Fruit fly (Drosophila melanogaster) whole organism, embryonic: ENCODE results near the gene osp.

ENCODE experiments used
- Antp ChIP-seq: fragments of 200-800 bp; sonication (Bioruptor generic); optimal IDR thresholded peaks from 3 replicates; lab custom pipeline; 2016; ENCODE audit warnings: missing biosample characterization, missing genetic modification characterization
- Awh ChIP-seq: fragments of 200-800 bp; sonication (Bioruptor generic); IDR thresholded peaks from 2 replicates; pipeline ENCODE4, ENCODE4 v1.3.6; 2022; ENCODE audit warnings: missing biosample characterization, missing genetic modification characterization
- CG11093 ChIP-seq: fragments of 200-800 bp; sonication (Bioruptor generic); IDR thresholded peaks from 3 replicates; pipeline ENCODE4 v1.3.6; 2022; ENCODE audit warnings: missing biosample characterization, missing genetic modification characterization
- CG13775 ChIP-seq: fragments of 200-800 bp; sonication (Bioruptor generic); optimal IDR thresholded peaks from 3 replicates; lab custom pipeline; 2017; ENCODE audit warnings: missing biosample characterization, mild to moderate bottlenecking, missing genetic modification characterization
- CG16813 ChIP-seq: fragments of 200-800 bp; sonication (Bioruptor generic); IDR thresholded peaks from 3 replicates; pipeline ENCODE4 v1.3.6; 2022; ENCODE audit warnings: missing biosample characterization, missing genetic modification characterization; ENCODE audit not compliant: partially characterized antibody
- CG17328 ChIP-seq: fragments of 200-800 bp; sonication (Bioruptor generic); IDR thresholded peaks from 2 replicates; pipeline ENCODE4 v1.3.6; 2022; ENCODE audit warnings: missing biosample characterization, missing genetic modification characterization
- CG2712 ChIP-seq: fragments of 200-800 bp; optimal IDR thresholded peaks from 3 replicates; lab custom pipeline; 2019; ENCODE audit warnings: missing biosample characterization, mild to moderate bottlenecking, missing genetic modification characterization, moderate library complexity
- CG34224 ChIP-seq: fragments of 200-800 bp; sonication (Bioruptor generic); IDR thresholded peaks from 3 replicates; pipeline ENCODE4 v1.3.6; 2022; ENCODE audit warnings: missing biosample characterization, missing genetic modification characterization; ENCODE audit not compliant: partially characterized antibody
- CG4707 ChIP-seq: fragments of 200-800 bp; sonication (Bioruptor generic); optimal IDR thresholded peaks from 2 replicates; lab custom pipeline; 2018; ENCODE audit warnings: missing biosample characterization, mild to moderate bottlenecking, missing genetic modification characterization, moderate library complexity
- CG7372 ChIP-seq: fragments of 200-800 bp; sonication (Bioruptor generic); IDR thresholded peaks from 2 replicates; pipeline ENCODE4 v1.3.6; 2022; ENCODE audit warnings: missing biosample characterization, missing genetic modification characterization
- CG8290 ChIP-seq, 3 experiments: fragments of 200-800 bp; sonication (Bioruptor generic); optimal IDR thresholded peaks; 2 replicates each; lab custom pipeline; 2016 to 2019; ENCODE audit warnings: missing biosample characterization in 3 of 3, missing genetic modification characterization in 3 of 3, mild to moderate bottlenecking in 2 of 3, moderate library complexity in 1 of 3
- CG8944 ChIP-seq: fragments of 200-800 bp; sonication (Bioruptor generic); optimal IDR thresholded peaks from 3 replicates; lab custom pipeline; 2016; ENCODE audit warnings: missing biosample characterization, missing genetic modification characterization
- Dref ChIP-seq: fragments of 200-800 bp; sonication (Bioruptor generic); IDR thresholded peaks from 2 replicates; pipeline ENCODE4 v1.3.6; 2022; ENCODE audit warnings: missing biosample characterization, missing genetic modification characterization
- H15 ChIP-seq: fragments of 200-800 bp; sonication (Bioruptor generic); IDR thresholded peaks from 3 replicates; pipeline ENCODE4 v1.3.6; 2022; ENCODE audit warnings: missing biosample characterization, missing genetic modification characterization
- HHEX ChIP-seq: fragments of 200-800 bp; sonication (Bioruptor generic); optimal IDR thresholded peaks from 3 replicates; lab custom pipeline; 2017; ENCODE audit warnings: missing biosample characterization, mild to moderate bottlenecking, missing genetic modification characterization, missing genetic modification reagents
- HmgZ ChIP-seq: fragments of 200-800 bp; sonication (Bioruptor generic); optimal IDR thresholded peaks from 2 replicates; lab custom pipeline; 2018; ENCODE audit warnings: missing biosample characterization, mild to moderate bottlenecking, missing genetic modification characterization
- Lhr ChIP-seq: fragments of 200-800 bp; sonication (Bioruptor generic); optimal IDR thresholded peaks from 3 replicates; lab custom pipeline; 2017; ENCODE audit warnings: mild to moderate bottlenecking, missing biosample characterization, missing genetic modification reagents, missing genetic modification characterization
- MTF-1 ChIP-seq: fragments of 200-800 bp; sonication (Bioruptor generic); optimal IDR thresholded peaks from 2 replicates; lab custom pipeline; 2018; ENCODE audit warnings: missing biosample characterization, mild to moderate bottlenecking, missing genetic modification characterization, borderline replicate concordance
- Med ChIP-seq: fragments of 200-800 bp; sonication (Bioruptor generic); peaks from one replicate; lab custom pipeline; 2016; ENCODE audit warnings: missing biosample characterization, missing genetic modification characterization, mild to moderate bottlenecking, inconsistent platforms, moderate library complexity
- Meics ChIP-seq: fragments of 200-800 bp; sonication (Bioruptor generic); optimal IDR thresholded peaks from 2 replicates; lab custom pipeline; 2017; ENCODE audit warnings: missing biosample characterization, mild to moderate bottlenecking, missing genetic modification characterization
- Usf ChIP-seq: fragments of 200-800 bp; sonication (Bioruptor generic); optimal IDR thresholded peaks from 2 replicates; lab custom pipeline; 2017; ENCODE audit warnings: missing genotype, missing biosample characterization, missing genetic modification characterization
- abd-A ChIP-seq: fragments of 200-800 bp; sonication (Bioruptor generic); optimal IDR thresholded peaks from 3 replicates; lab custom pipeline; 2019; ENCODE audit warnings: missing biosample characterization, mild to moderate bottlenecking, missing genetic modification characterization, moderate library complexity
- ac ChIP-seq: fragments of 200-800 bp; sonication (Bioruptor generic); optimal IDR thresholded peaks from 3 replicates; lab custom pipeline; 2017; ENCODE audit warnings: missing biosample characterization, mild to moderate bottlenecking, missing genetic modification characterization
- amos ChIP-seq: fragments of 200-800 bp; sonication (Bioruptor generic); IDR thresholded peaks from 2 replicates; pipeline ENCODE4 v1.3.6; 2022; ENCODE audit warnings: missing biosample characterization, missing genetic modification characterization; ENCODE audit not compliant: partially characterized antibody
- cas ChIP-seq: fragments of 200-800 bp; sonication (Bioruptor generic); IDR thresholded peaks from 2 replicates; pipeline ENCODE4 v1.3.6; 2022; ENCODE audit warnings: missing biosample characterization, missing genetic modification characterization
- caup ChIP-seq: fragments of 200-800 bp; sonication (Bioruptor generic); optimal IDR thresholded peaks from 3 replicates; lab custom pipeline; 2017; ENCODE audit warnings: missing biosample characterization, mild to moderate bottlenecking, missing genetic modification characterization, moderate library complexity; ENCODE audit not compliant: severe bottlenecking
- chn ChIP-seq: fragments of 200-800 bp; sonication (Bioruptor generic); optimal IDR thresholded peaks from 2 replicates; lab custom pipeline; 2016; ENCODE audit warnings: missing biosample characterization, missing genetic modification characterization
- crol ChIP-seq: fragments of 200-800 bp; sonication (Bioruptor generic); IDR thresholded peaks from 2 replicates; pipeline ENCODE4 v1.3.6; 2022; ENCODE audit warnings: missing biosample characterization, missing genetic modification characterization
- en ChIP-seq: fragments of 200-800 bp; sonication (Bioruptor generic); optimal IDR thresholded peaks from 2 replicates; lab custom pipeline; 2016; ENCODE audit warnings: missing biosample characterization, missing genetic modification characterization
- exex ChIP-seq: fragments of 200-800 bp; sonication (Bioruptor generic); optimal IDR thresholded peaks from 4 replicates; lab custom pipeline; 2018; ENCODE audit warnings: missing biosample characterization, mild to moderate bottlenecking, missing genetic modification characterization, moderate library complexity
- fd102C ChIP-seq: fragments of 200-800 bp; sonication (Bioruptor generic); optimal IDR thresholded peaks from 2 replicates; lab custom pipeline; 2018; ENCODE audit warnings: missing biosample characterization, mild to moderate bottlenecking, missing genetic modification characterization, moderate library complexity
- fd96Cb ChIP-seq: fragments of 200-800 bp; sonication (Bioruptor generic); optimal IDR thresholded peaks from 2 replicates; lab custom pipeline; 2018; ENCODE audit warnings: missing biosample characterization, mild to moderate bottlenecking, missing genetic modification characterization, moderate library complexity
- ham ChIP-seq: fragments of 200-800 bp; sonication (Bioruptor generic); IDR thresholded peaks from 2 replicates; pipeline ENCODE4 v1.3.6; 2022; ENCODE audit warnings: missing biosample characterization, missing genetic modification characterization
- kah ChIP-seq: fragments of 200-800 bp; sonication (Bioruptor generic); optimal IDR thresholded peaks from 2 replicates; lab custom pipeline; 2018; ENCODE audit warnings: missing biosample characterization, mild to moderate bottlenecking, missing genetic modification characterization
- lab ChIP-seq: fragments of 200-800 bp; sonication (Bioruptor generic); optimal IDR thresholded peaks from 3 replicates; lab custom pipeline; 2017; ENCODE audit warnings: missing biosample characterization, missing genetic modification characterization, mild to moderate bottlenecking, moderate library complexity, missing genetic modification reagents
- mld ChIP-seq: fragments of 200-800 bp; sonication (Bioruptor generic); IDR thresholded peaks from 3 replicates; pipeline ENCODE4 v1.3.6; 2022; ENCODE audit warnings: missing biosample characterization, missing genetic modification characterization; ENCODE audit not compliant: partially characterized antibody
- org-1 ChIP-seq: fragments of 200-800 bp; sonication (Bioruptor generic); optimal IDR thresholded peaks from 2 replicates; lab custom pipeline; 2017; ENCODE audit warnings: missing biosample characterization, missing genetic modification characterization
- pan ChIP-seq, 4 experiments: fragments of >200 bp in 3 of 4; fragments of 200-800 bp in 1 of 4; sonication (Bioruptor generic) in 1 of 4; optimal IDR thresholded peaks in 3 of 4; IDR thresholded peaks in 1 of 4; 2 replicates each; pipeline versions ENCODE4 v1.3.6 to Lab custom; 2017 to 2022; ENCODE audit warnings: missing biosample characterization in 2 of 4, missing genetic modification characterization in 2 of 4, mixed read lengths in 1 of 4
- pb ChIP-seq: fragments of 200-800 bp; sonication (Bioruptor generic); optimal IDR thresholded peaks from 3 replicates; lab custom pipeline; 2016; ENCODE audit warnings: missing biosample characterization, missing genetic modification characterization
- pita ChIP-seq: fragments of 200-800 bp; sonication (Bioruptor generic); optimal IDR thresholded peaks from 2 replicates; lab custom pipeline; 2017; ENCODE audit warnings: missing biosample characterization, mild to moderate bottlenecking, missing genetic modification characterization
- slbo ChIP-seq: fragments of 200-800 bp; sonication (Bioruptor generic); IDR thresholded peaks from 2 replicates; pipeline ENCODE4 v1.3.6; 2022; ENCODE audit warnings: missing biosample characterization, missing genetic modification characterization
- tna ChIP-seq: fragments of 200-800 bp; sonication (Bioruptor generic); IDR thresholded peaks from 2 replicates; pipeline ENCODE4 v1.3.6; 2022; ENCODE audit warnings: missing biosample characterization, missing genetic modification characterization; ENCODE audit not compliant: partially characterized antibody
- trh ChIP-seq: fragments of 200-800 bp; sonication (Bioruptor generic); optimal IDR thresholded peaks from 2 replicates; lab custom pipeline; 2016; ENCODE audit warnings: missing biosample characterization, missing genetic modification characterization
- ttk ChIP-seq: fragments of 200-800 bp; sonication (Bioruptor generic); IDR thresholded peaks from 2 replicates; pipeline ENCODE4 v2.1.2; 2022; ENCODE audit warnings: missing biosample characterization, missing genetic modification characterization
- tup ChIP-seq: fragments of 200-800 bp; sonication (Bioruptor generic); optimal IDR thresholded peaks from 2 replicates; lab custom pipeline; 2016; ENCODE audit warnings: missing biosample characterization, mild to moderate bottlenecking, missing genetic modification characterization, moderate library complexity
- tx ChIP-seq: fragments of 200-800 bp; sonication (Bioruptor generic); optimal IDR thresholded peaks from 2 replicates; lab custom pipeline; 2016; ENCODE audit warnings: missing biosample characterization, missing genetic modification characterization
- wor ChIP-seq: fragments of 200-800 bp; sonication (Bioruptor generic); IDR thresholded peaks from 2 replicates; pipeline ENCODE4 v1.3.6; 2022; ENCODE audit warnings: missing biosample characterization, missing genetic modification characterization
- zf30C ChIP-seq: fragments of 200-800 bp; sonication (Bioruptor generic); optimal IDR thresholded peaks from 3 replicates; lab custom pipeline; 2018; ENCODE audit warnings: missing biosample characterization, mild to moderate bottlenecking, missing genetic modification characterization
- zfh2 ChIP-seq: fragments of 200-800 bp; sonication (Bioruptor generic); optimal IDR thresholded peaks from 2 replicates; lab custom pipeline; 2016; ENCODE audit warnings: missing biosample characterization, missing genetic modification characterization

The osp gene

DNA sequence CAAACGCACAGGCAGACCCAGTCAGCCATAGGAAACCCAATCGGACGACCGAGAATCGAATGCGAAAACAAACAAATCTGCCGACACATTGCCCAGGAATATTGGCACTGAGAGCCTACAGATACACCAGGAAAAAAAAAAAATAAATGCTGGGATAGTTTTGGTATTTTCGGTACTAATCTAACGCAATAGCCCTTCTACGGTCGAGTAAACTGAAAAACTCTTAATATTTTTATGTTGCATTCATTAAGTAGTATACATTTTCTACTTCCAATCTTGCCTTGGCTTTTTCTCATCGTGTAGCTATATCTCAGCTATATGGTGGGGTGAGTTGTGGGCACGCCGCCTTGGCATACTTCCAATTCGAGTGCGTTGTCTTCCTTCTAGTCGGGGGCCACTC, 69.5 kb downstream of the osp start (continued):
- TF ChIP-seq Lhr (GFP tag; lab: Kevin White, UChicago): no peak
- TF ChIP-seq pita (GFP tag; lab: Kevin White, UChicago): no peak
- no peak for TF ChIP-seq CG8290 (GFP tag; optimal IDR thresholded peaks at IDR 0.05; lab: Kevin White, UChicago)
- TF ChIP-seq CG8290 (tag; optimal IDR thresholded peaks at IDR 0.05; lab: Kevin White, UChicago): peak in 1 of 2 experiments; percentile 21
- no peak for TF ChIP-seq tup (GFP tag; lab: Kevin White, UChicago)
- TF ChIP-seq zf30C (GFP tag; lab: Kevin White, UChicago): no peak
- TF ChIP-seq CG17328: 0 out of 2 replicates have a peak, but pooled peaks have one; percentile 5
- no peak for TF ChIP-seq HmgZ
- TF ChIP-seq chn (GFP tag; lab: Kevin White, UChicago): no peak
- no peak for TF ChIP-seq fd96Cb (tag; lab: Kevin White, UChicago)
- TF ChIP-seq CG2712 (tag; lab: Kevin White, UChicago): peak; percentile 4
- peak; percentile 77 for TF ChIP-seq slbo (GFP tag; lab: Robert Waterston, UW)
- TF ChIP-seq kah (GFP tag; lab: Kevin White, UChicago): no peak
- no peak for TF ChIP-seq cas
- no peak for TF ChIP-seq ham
- TF ChIP-seq zfh2 (GFP tag; lab: Kevin White, UChicago): peak; percentile 19
- TF ChIP-seq abd-A (tag; lab: Kevin White, UChicago): no peak
- TF ChIP-seq pan (optimal IDR thresholded peaks at IDR 0.05; lab: Kevin White, UChicago): no peak
- peak in 1 of 2 experiments; percentile 65 for TF ChIP-seq pan (GFP tag; optimal IDR thresholded peaks at IDR 0.05 in 1 of 2, IDR thresholded peaks at IDR 0.05 in 1 of 2)
- no peak for TF ChIP-seq MTF-1 (GFP tag; lab: Kevin White, UChicago)
- TF ChIP-seq lab (GFP tag; lab: Kevin White, UChicago): peak; percentile 57
- no peak for TF ChIP-seq Dref (GFP tag; lab: Robert Waterston, UW)
- peak; percentile 31; the same call in 1 of the 2 replicates for TF ChIP-seq ttk (GFP tag; lab: Robert Waterston, UW)
- TF ChIP-seq mld (GFP tag; lab: Robert Waterston, UW): no peak
- no peak for TF ChIP-seq trh (GFP tag; lab: Kevin White, UChicago)
- 0 out of 2 replicates have a peak, but pooled peaks have one; percentile 8 for TF ChIP-seq CG7372 (GFP tag; lab: Robert Waterston, UW)
- no peak for TF ChIP-seq Awh
- TF ChIP-seq Antp (GFP tag; lab: Kevin White, UChicago): peak; percentile 33
- TF ChIP-seq CG13775 (GFP tag; lab: Kevin White, UChicago): no peak
- no peak for TF ChIP-seq CG4707 (GFP tag; lab: Kevin White, UChicago)
- no peak for TF ChIP-seq Usf (GFP tag; lab: Kevin White, UChicago)
- TF ChIP-seq caup (GFP tag; lab: Kevin White, UChicago): peak; percentile 8
- peak; percentile 24 for TF ChIP-seq HHEX
- TF ChIP-seq Meics (GFP tag; lab: Kevin White, UChicago): peak; percentile 34
- no peak for TF ChIP-seq amos
- TF ChIP-seq crol (GFP tag; lab: Robert Waterston, UW): no peak
- TF ChIP-seq tx (GFP tag; lab: Kevin White, UChicago): no peak
- no peak for TF ChIP-seq exex (tag; lab: Kevin White, UChicago)
- no peak for TF ChIP-seq fd102C (GFP tag; lab: Kevin White, UChicago)
- no peak for TF ChIP-seq CG11093
- TF ChIP-seq org-1 (GFP tag; lab: Kevin White, UChicago): no peak
- peak; percentile 79 for TF ChIP-seq Med (GFP tag; lab: Kevin White, UChicago)
- TF ChIP-seq pb (GFP tag; lab: Kevin White, UChicago): no peak
- peak; percentile 1 for TF ChIP-seq CG8944 (GFP tag; lab: Kevin White, UChicago)
- no peak for TF ChIP-seq en (GFP tag; lab: Kevin White, UChicago)
- peak; percentile 28; the same call in 1 of the 2 replicates for TF ChIP-seq wor (GFP tag; lab: Robert Waterston, UW)
- no peak for TF ChIP-seq ac (GFP tag; lab: Kevin White, UChicago)
- TF ChIP-seq CG16813: no peak
- no peak for TF ChIP-seq tna (GFP tag; lab: Robert Waterston, UW)
- no peak for TF ChIP-seq H15 (GFP tag; lab: Robert Waterston, UW)
- TF ChIP-seq CG34224: no peak
